Fruit fly (Drosophila melanogaster) whole organism, embryonic: Measurements from ENCODE around the gene CBP.
A peak's percentile ranks its signal among the peaks of the same experiment; 100 is the strongest.

Experiments used
- Abd-B ChIP-seq: fragments of 200-800 bp; sonication (Bioruptor generic); optimal IDR thresholded peaks from 2 replicates; lab custom pipeline; 2018; ENCODE audit warnings: missing biosample characterization, mild to moderate bottlenecking, missing genetic modification characterization, moderate library complexity
- CG11456 ChIP-seq: fragments of 200-800 bp; sonication (Bioruptor generic); IDR thresholded peaks from 3 replicates; pipeline ENCODE4 v1.3.6; 2022; ENCODE audit warnings: missing biosample characterization, missing genetic modification characterization
- CG11560 ChIP-seq: fragments of 200-800 bp; sonication (Bioruptor generic); IDR thresholded peaks from 3 replicates; pipeline ENCODE4 v1.3.6; 2022; ENCODE audit warnings: missing biosample characterization, missing genetic modification characterization
- CG12942 ChIP-seq: fragments of 200-800 bp; sonication (Bioruptor generic); optimal IDR thresholded peaks from 3 replicates; lab custom pipeline; 2016; ENCODE audit warnings: missing biosample characterization, missing genetic modification characterization
- CG13287 ChIP-seq: fragments of 200-800 bp; sonication (Bioruptor generic); IDR thresholded peaks from 2 replicates; pipeline ENCODE4 v1.3.6; 2022; ENCODE audit warnings: missing biosample characterization, missing genetic modification characterization; ENCODE audit not compliant: partially characterized antibody
- CG14965 ChIP-seq: fragments of 200-800 bp; sonication (Bioruptor generic); optimal IDR thresholded peaks from 2 replicates; lab custom pipeline; 2016; ENCODE audit warnings: missing biosample characterization, missing genetic modification characterization, borderline replicate concordance
- CG15479 ChIP-seq: fragments of 200-800 bp; sonication (Bioruptor generic); optimal IDR thresholded peaks from 3 replicates; lab custom pipeline; 2019; ENCODE audit warnings: missing biosample characterization, mild to moderate bottlenecking, missing genetic modification characterization, moderate library complexity
- CG1647 ChIP-seq: fragments of 200-800 bp; sonication (Bioruptor generic); optimal IDR thresholded peaks from 3 replicates; lab custom pipeline; 2016; ENCODE audit warnings: missing biosample characterization, missing genetic modification characterization
- CG17802 ChIP-seq: fragments of 200-800 bp; sonication (Bioruptor generic); optimal IDR thresholded peaks from 2 replicates; lab custom pipeline; 2018; ENCODE audit warnings: missing biosample characterization, mild to moderate bottlenecking, missing genetic modification characterization, moderate library complexity
- CG1792 ChIP-seq: fragments of 200-800 bp; sonication (Bioruptor generic); optimal IDR thresholded peaks from 2 replicates; lab custom pipeline; 2016; ENCODE audit warnings: missing biosample characterization, missing genetic modification characterization
- CG2202 ChIP-seq: fragments of 200-800 bp; sonication (Bioruptor generic); optimal IDR thresholded peaks from 2 replicates; lab custom pipeline; 2018; ENCODE audit warnings: missing biosample characterization, mild to moderate bottlenecking, missing genetic modification characterization
- CG32767 ChIP-seq: fragments of 200-800 bp; sonication (Bioruptor generic); IDR thresholded peaks from 2 replicates; pipeline ENCODE4 v1.3.6; 2022; ENCODE audit warnings: missing biosample characterization, missing genetic modification characterization
- CG3281 ChIP-seq: fragments of 200-800 bp; sonication (Bioruptor generic); optimal IDR thresholded peaks from 3 replicates; lab custom pipeline; 2017; ENCODE audit warnings: missing biosample characterization, mild to moderate bottlenecking, missing genetic modification characterization
- CG34224 ChIP-seq: fragments of 200-800 bp; sonication (Bioruptor generic); IDR thresholded peaks from 3 replicates; pipeline ENCODE4 v1.3.6; 2022; ENCODE audit warnings: missing biosample characterization, missing genetic modification characterization; ENCODE audit not compliant: partially characterized antibody
- CG34376 ChIP-seq: fragments of 200-800 bp; sonication (Bioruptor generic); optimal IDR thresholded peaks from 2 replicates; lab custom pipeline; 2018; ENCODE audit warnings: missing biosample characterization, mild to moderate bottlenecking, missing genetic modification characterization
- CG5180 ChIP-seq: fragments of 200-800 bp; sonication (Bioruptor generic); optimal IDR thresholded peaks from 3 replicates; lab custom pipeline; 2017; ENCODE audit warnings: missing biosample characterization, missing genetic modification characterization, mild to moderate bottlenecking, moderate library complexity, missing genetic modification reagents
- CG6272 ChIP-seq: fragments of 200-800 bp; sonication (Bioruptor generic); IDR thresholded peaks from 2 replicates; pipeline ENCODE4 v1.3.6; 2022; ENCODE audit warnings: missing biosample characterization, missing genetic modification characterization
- CG6765 ChIP-seq: fragments of 200-800 bp; sonication (Bioruptor generic); optimal IDR thresholded peaks from 3 replicates; lab custom pipeline; 2017; ENCODE audit warnings: missing biosample characterization, mild to moderate bottlenecking, missing genetic modification characterization
- CG7745 ChIP-seq: fragments of 200-800 bp; sonication (Bioruptor generic); optimal IDR thresholded peaks from 2 replicates; lab custom pipeline; 2018; ENCODE audit warnings: missing biosample characterization, mild to moderate bottlenecking, missing genetic modification characterization, moderate library complexity
- CG8089 ChIP-seq: fragments of 200-800 bp; sonication (Bioruptor generic); optimal IDR thresholded peaks from 3 replicates; lab custom pipeline; 2016; ENCODE audit warnings: missing biosample characterization, missing genetic modification characterization
- CG8924 ChIP-seq: fragments of 200-800 bp; optimal IDR thresholded peaks from 3 replicates; lab custom pipeline; 2019; ENCODE audit warnings: missing biosample characterization, mild to moderate bottlenecking, missing genetic modification characterization, moderate library complexity
- CG8944 ChIP-seq: fragments of 200-800 bp; sonication (Bioruptor generic); optimal IDR thresholded peaks from 3 replicates; lab custom pipeline; 2016; ENCODE audit warnings: missing biosample characterization, missing genetic modification characterization
- CG9727 ChIP-seq: fragments of 200-800 bp; sonication (Bioruptor generic); optimal IDR thresholded peaks from 3 replicates; lab custom pipeline; 2017; ENCODE audit warnings: missing biosample characterization, mild to moderate bottlenecking, missing genetic modification characterization
- Camta ChIP-seq: fragments of 200-800 bp; sonication (Bioruptor generic); optimal IDR thresholded peaks from 2 replicates; lab custom pipeline; 2016; ENCODE audit warnings: missing biosample characterization, missing genetic modification characterization
- CrebB ChIP-seq: fragments of 200-800 bp; sonication (Bioruptor generic); optimal IDR thresholded peaks from 3 replicates; lab custom pipeline; 2018; ENCODE audit warnings: missing biosample characterization, mild to moderate bottlenecking, missing genetic modification characterization
- D19A ChIP-seq: fragments of 200-800 bp; optimal IDR thresholded peaks from 3 replicates; lab custom pipeline; 2019; ENCODE audit warnings: missing biosample characterization, mild to moderate bottlenecking, missing genetic modification characterization, moderate library complexity
- Dad ChIP-seq: fragments of 200-800 bp; sonication (Bioruptor generic); optimal IDR thresholded peaks from 3 replicates; lab custom pipeline; 2016; ENCODE audit warnings: missing biosample characterization, missing genetic modification characterization
- Ets65A ChIP-seq: fragments of 200-800 bp; sonication (Bioruptor generic); peaks from one replicate; lab custom pipeline; 2016; ENCODE audit warnings: missing biosample characterization, missing genetic modification characterization
- GATAe ChIP-seq: fragments of 200-800 bp; sonication (Bioruptor generic); conservative IDR thresholded peaks from 2 replicates; pipeline ENCODE4 v1.3.6; 2022; ENCODE audit warnings: missing biosample characterization, missing genetic modification characterization
- H15 ChIP-seq: fragments of 200-800 bp; sonication (Bioruptor generic); IDR thresholded peaks from 3 replicates; pipeline ENCODE4 v1.3.6; 2022; ENCODE audit warnings: missing biosample characterization, missing genetic modification characterization
- Jarid2 ChIP-seq: fragments of 200-800 bp; sonication (Bioruptor generic); optimal IDR thresholded peaks from 3 replicates; lab custom pipeline; 2017; ENCODE audit warnings: mild to moderate bottlenecking, missing biosample characterization, missing genetic modification reagents, missing genetic modification characterization
- Myb ChIP-seq: fragments of 200-800 bp; sonication (Bioruptor generic); optimal IDR thresholded peaks from 2 replicates; lab custom pipeline; 2016; ENCODE audit warnings: missing biosample characterization, missing genetic modification characterization
- NC2α ChIP-seq: fragments of 200-800 bp; sonication (Bioruptor generic); optimal IDR thresholded peaks from 2 replicates; lab custom pipeline; 2016; ENCODE audit warnings: missing biosample characterization, missing genetic modification characterization
- Sox100B ChIP-seq: fragments of 200-800 bp; sonication (Bioruptor generic); optimal IDR thresholded peaks from 3 replicates; lab custom pipeline; 2018; ENCODE audit warnings: missing biosample characterization, mild to moderate bottlenecking, missing genetic modification characterization
- bowl ChIP-seq: fragments of 200-800 bp; sonication (Bioruptor generic); IDR thresholded peaks from 2 replicates; pipeline ENCODE4 v1.3.6; 2022; ENCODE audit warnings: missing biosample characterization, missing genetic modification characterization
- br ChIP-seq: fragments of >200 bp; optimal IDR thresholded peaks from 2 replicates; lab custom pipeline; 2017
- dimm ChIP-seq: fragments of 200-800 bp; sonication (Bioruptor generic); IDR thresholded peaks from 2 replicates; pipeline ENCODE4 v1.3.6; 2022; ENCODE audit warnings: missing biosample characterization, missing genetic modification characterization
- fd3F ChIP-seq: fragments of 200-800 bp; sonication (Bioruptor generic); optimal IDR thresholded peaks from 2 replicates; lab custom pipeline; 2018; ENCODE audit warnings: missing biosample characterization, mild to moderate bottlenecking, missing genetic modification characterization, moderate library complexity
- fd64A ChIP-seq: fragments of 200-800 bp; sonication (Bioruptor generic); optimal IDR thresholded peaks from 3 replicates; lab custom pipeline; 2018; ENCODE audit warnings: missing biosample characterization, mild to moderate bottlenecking, missing genetic modification characterization
- fru ChIP-seq: fragments of >200 bp; optimal IDR thresholded peaks from 2 replicates; lab custom pipeline; 2017
- gfzf ChIP-seq: fragments of 200-800 bp; sonication (Bioruptor generic); optimal IDR thresholded peaks from 2 replicates; lab custom pipeline; 2016; ENCODE audit warnings: missing biosample characterization, mild to moderate bottlenecking, missing genetic modification characterization, moderate library complexity
- grn ChIP-seq: fragments of 200-800 bp; sonication (Bioruptor generic); optimal IDR thresholded peaks from 3 replicates; lab custom pipeline; 2017; ENCODE audit warnings: missing biosample characterization, missing genetic modification characterization
- gt ChIP-seq: fragments of 200-800 bp; sonication (Bioruptor generic); IDR thresholded peaks from 2 replicates; pipeline ENCODE4 v1.3.6; 2022; ENCODE audit warnings: missing biosample characterization, missing genetic modification characterization
- oc ChIP-seq: fragments of 200-800 bp; sonication (Bioruptor generic); optimal IDR thresholded peaks from 2 replicates; lab custom pipeline; 2018; ENCODE audit warnings: missing biosample characterization, mild to moderate bottlenecking, missing genetic modification characterization, moderate library complexity
- prd ChIP-seq, 3 experiments: fragments of >200 bp in 2 of 3; fragments of 200-800 bp in 1 of 3; sonication (Bioruptor generic) in 1 of 3; optimal IDR thresholded peaks in 2 of 3; IDR thresholded peaks in 1 of 3; 2 replicates in 2 of 3; 3 replicates in 1 of 3; pipeline versions ENCODE4 v1.3.6 to Lab custom; 2017 to 2022; ENCODE audit warnings: missing biosample characterization in 1 of 3, missing genetic modification characterization in 1 of 3
- schlank ChIP-seq: fragments of 200-800 bp; sonication (Bioruptor generic); optimal IDR thresholded peaks from 2 replicates; lab custom pipeline; 2018; ENCODE audit warnings: missing biosample characterization, mild to moderate bottlenecking, missing genetic modification characterization
- toy ChIP-seq: fragments of 200-800 bp; sonication (Bioruptor generic); IDR thresholded peaks from 2 replicates; pipeline ENCODE4 v1.3.6; 2022; ENCODE audit warnings: missing biosample characterization, missing genetic modification characterization
- z ChIP-seq: fragments of 200-800 bp; sonication (Bioruptor generic); IDR thresholded peaks from 3 replicates; pipeline ENCODE4 v1.3.6; 2022; ENCODE audit warnings: missing biosample characterization, missing genetic modification characterization

Gene CBP

DNA sequence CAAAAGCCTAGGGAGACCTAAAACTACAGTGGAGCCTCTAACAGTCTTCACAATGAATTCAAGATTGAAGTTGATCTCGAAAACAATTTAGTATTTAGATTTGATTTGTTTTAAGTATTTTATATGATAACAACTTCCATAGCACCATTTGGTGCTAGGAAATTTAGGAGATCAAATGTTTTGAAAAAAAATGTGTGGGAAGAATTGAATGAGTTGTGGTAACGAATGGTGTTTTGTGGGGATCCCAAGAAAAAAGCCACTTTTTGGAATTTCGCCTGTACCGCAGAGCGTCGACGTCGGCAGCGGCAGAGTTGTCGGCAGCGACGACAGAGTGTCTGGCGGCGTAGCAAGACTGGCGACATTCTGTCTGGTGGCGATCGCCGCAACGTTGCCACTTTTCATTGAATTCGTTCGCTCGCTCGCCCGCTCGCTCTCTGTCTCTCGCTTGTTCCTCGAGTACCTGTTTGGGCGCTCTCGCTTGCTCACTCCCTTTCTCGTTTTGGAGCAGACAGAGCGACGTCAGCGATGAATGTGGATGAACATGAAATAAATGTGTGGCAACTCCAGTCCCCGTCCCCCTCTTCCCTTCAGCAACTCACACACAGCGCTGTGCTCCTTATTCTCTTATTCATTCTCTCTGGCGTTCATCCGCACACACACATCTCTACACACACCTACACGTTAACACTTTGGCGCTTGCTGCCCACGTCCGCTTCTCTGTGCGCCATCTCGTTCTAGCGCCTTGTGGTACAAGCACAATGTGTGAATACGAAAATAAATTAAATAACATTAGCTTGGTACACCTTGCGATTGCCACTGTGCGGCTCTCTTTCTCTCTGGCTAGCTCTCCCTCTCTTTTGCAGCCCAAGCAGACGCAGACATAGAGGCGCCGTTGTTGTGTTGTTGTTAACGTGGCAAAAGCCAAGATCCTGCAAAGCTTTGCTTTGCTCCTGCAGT, 37.5 kb upstream of the CBP start (continued):
- TF ChIP-seq br (no peak), CrebB (tag; lab: Kevin White, UChicago) (no peak), Myb (peak; percentile 2), fd64A (GFP tag; lab: Kevin White, UChicago) (no peak), Dad (GFP tag; lab: Kevin White, UChicago) (no peak), CG13287 (peak; percentile 28; the same call in 1 of the 2 replicates), CG32767 (GFP tag; lab: Robert Waterston, UW) (no peak), Ets65A (GFP tag; lab: Kevin White, UChicago) (peak; percentile 12), schlank (tag; lab: Kevin White, UChicago) (no peak), CG11456 (0 out of 3 replicates have a peak, but pooled peaks have one; percentile 32), oc (tag; lab: Kevin White, UChicago) (no peak), CG34376 (GFP tag; lab: Kevin White, UChicago) (no peak), CG1647 (GFP tag; lab: Kevin White, UChicago) (no peak), D19A (peak; percentile 30), CG9727 (GFP tag; lab: Kevin White, UChicago) (peak; percentile 21), CG17802 (tag; lab: Kevin White, UChicago) (no peak), Camta (GFP tag; lab: Kevin White, UChicago) (no peak), CG7745 (tag; lab: Kevin White, UChicago) (no peak), gfzf (GFP tag; lab: Kevin White, UChicago) (no peak), z (GFP tag; lab: Robert Waterston, UW) (0 out of 3 replicates have a peak, but pooled peaks have one; percentile 17), CG8924 (tag; lab: Kevin White, UChicago) (peak; percentile 47), Sox100B (GFP tag; lab: Kevin White, UChicago) (peak; percentile 51), Abd-B (GFP tag; lab: Kevin White, UChicago) (no peak), dimm (no peak), CG12942 (no peak), GATAe (GFP tag; lab: Robert Waterston, UW) (no peak), CG5180 (GFP tag; lab: Kevin White, UChicago) (peak; percentile 49), CG14965 (GFP tag; lab: Kevin White, UChicago) (no peak), CG11560 (tag; lab: Robert Waterston, UW) (0 out of 3 replicates have a peak, but pooled peaks have one; percentile 9), toy (GFP tag; lab: Robert Waterston, UW) (no peak), CG15479 (GFP tag; lab: Kevin White, UChicago) (no peak), gt (GFP tag; lab: Robert Waterston, UW) (no peak), prd (optimal IDR thresholded peaks at IDR 0.05; lab: Kevin White, UChicago) (no peak), prd (GFP tag; IDR thresholded peaks at IDR 0.05; lab: Robert Waterston, UW) (peak; percentile 52; the same call in 2 of the 3 replicates), CG8944 (peak; percentile 21), CG6272 (0 out of 2 replicates have a peak, but pooled peaks have one; percentile 7), CG8089 (GFP tag; lab: Kevin White, UChicago) (no peak), CG6765 (no peak), CG1792 (GFP tag; lab: Kevin White, UChicago) (no peak), fd3F (GFP tag; lab: Kevin White, UChicago) (peak; percentile 1), bowl (GFP tag; lab: Robert Waterston, UW) (0 out of 2 replicates have a peak, but pooled peaks have one; percentile 26), CG3281 (GFP tag; lab: Kevin White, UChicago) (peak; percentile 67), Jarid2 (GFP tag; lab: Kevin White, UChicago) (peak; percentile 35), CG34224 (GFP tag; lab: Robert Waterston, UW) (no peak; the same call in 2 of the 3 replicates), CG2202 (no peak), H15 (GFP tag; lab: Robert Waterston, UW) (peak; percentile 26; the same call in 1 of the 3 replicates), fru (lab: Kevin White, UChicago) (no peak), NC2α (GFP tag; lab: Kevin White, UChicago) (no peak), grn (GFP tag; lab: Kevin White, UChicago) (no peak)
